Worm (Caenorhabditis elegans) whole organism, L4/young adult: ENCODE results near the gene Y66A7A.9.

Experiments
- W03F9.2 ChIP-seq: fragments of 150-350 bp; optimal IDR thresholded peaks from 2 replicates; lab custom pipeline; 2014; ENCODE audit warnings: missing biosample characterization, missing genetic modification characterization
- him-1 ChIP-seq: sonication (generic microtip); optimal IDR thresholded peaks from 2 replicates; lab custom pipeline; 2016; ENCODE audit warnings: missing genotype, missing genetic modification reagents, missing genetic modification characterization, missing compliant biosample characterization

ce11 chrIII:11659804-11660203 lies 47.5 kb upstream of the Y66A7A.9 start:
- no peak for TF ChIP-seq him-1 (tag; lab: Kevin White, UChicago)
- no peak for TF ChIP-seq W03F9.2
